Fruit fly (Drosophila melanogaster) whole organism, wandering third instar larva: Measurements from ENCODE around the gene MICU3.

ENCODE experiments used
- Abd-B ChIP-seq: fragments of >200 bp; optimal IDR thresholded peaks from 2 replicates; lab custom pipeline; 2017; ENCODE audit warnings: missing biosample characterization, missing genetic modification characterization
- CG32264 ChIP-seq: fragments of 200-800 bp; sonication (Bioruptor generic); optimal IDR thresholded peaks from 2 replicates; lab custom pipeline; 2016; ENCODE audit warnings: missing biosample characterization, missing genetic modification characterization
- CG9705 ChIP-seq: fragments of 200-800 bp; sonication (Bioruptor generic); optimal IDR thresholded peaks from 2 replicates; lab custom pipeline; 2018; ENCODE audit warnings: missing biosample characterization, mild to moderate bottlenecking, missing genetic modification characterization
- CrebA ChIP-seq: fragments of 200-800 bp; sonication (Bioruptor generic); optimal IDR thresholded peaks from 2 replicates; lab custom pipeline; 2016; ENCODE audit warnings: missing biosample characterization, mild to moderate bottlenecking, missing genetic modification characterization, borderline replicate concordance
- Dfd ChIP-seq: fragments of >200 bp; optimal IDR thresholded peaks from 2 replicates; lab custom pipeline; 2017; ENCODE audit warnings: missing biosample characterization, missing genetic modification characterization
- Dif ChIP-seq: fragments of 200-275, 200-300 bp; sonication (Bioruptor generic); optimal IDR thresholded peaks from 2 replicates; lab custom pipeline; 2018; ENCODE audit warnings: missing biosample characterization, missing genetic modification characterization; ENCODE audit not compliant: partially characterized antibody
- GATAd ChIP-seq: sonication (Bioruptor generic); optimal IDR thresholded peaks from 2 replicates; lab custom pipeline; 2016; ENCODE audit warnings: missing biosample characterization, missing genetic modification characterization
- HLH106 ChIP-seq: fragments of 200-800 bp; optimal IDR thresholded peaks from 3 replicates; lab custom pipeline; 2019; ENCODE audit warnings: missing biosample characterization, mild to moderate bottlenecking, missing genetic modification characterization, moderate library complexity
- Hnf4 ChIP-seq: fragments of 200-800 bp; sonication (Bioruptor generic); optimal IDR thresholded peaks from 2 replicates; lab custom pipeline; 2016; ENCODE audit warnings: missing biosample characterization, mild to moderate bottlenecking, missing genetic modification characterization
- Hr78 ChIP-seq: fragments of >200 bp; optimal IDR thresholded peaks from 2 replicates; lab custom pipeline; 2017; ENCODE audit warnings: missing biosample characterization, missing genetic modification characterization
- Hr83 ChIP-seq: fragments of 200-300 bp; sonication (Bioruptor generic); optimal IDR thresholded peaks from 2 replicates; lab custom pipeline; 2016; ENCODE audit warnings: missing biosample characterization, mild to moderate bottlenecking, missing genetic modification characterization, moderate library complexity; ENCODE audit not compliant: poor library complexity, severe bottlenecking
- Jra ChIP-seq: sonication (Bioruptor generic); optimal IDR thresholded peaks from 2 replicates; lab custom pipeline; 2016; ENCODE audit warnings: missing biosample characterization, missing genetic modification characterization
- Mio ChIP-seq: sonication (Bioruptor generic); optimal IDR thresholded peaks from 2 replicates; lab custom pipeline; 2016; ENCODE audit warnings: missing biosample characterization, missing genetic modification characterization
- Myc ChIP-seq: fragments of >200 bp; optimal IDR thresholded peaks from 2 replicates; lab custom pipeline; 2017
- N ChIP-seq: fragments of >200 bp; optimal IDR thresholded peaks from 2 replicates; lab custom pipeline; 2018; ENCODE audit warnings: missing biosample characterization, missing external identifiers, missing genetic modification characterization
- OdsH ChIP-seq: fragments of 200-800 bp; sonication (Bioruptor generic); optimal IDR thresholded peaks from 2 replicates; lab custom pipeline; 2016; ENCODE audit warnings: missing biosample characterization, mild to moderate bottlenecking, missing genetic modification characterization
- Rel ChIP-seq, 2 experiments: fragments of 200-800 bp; sonication (Bioruptor generic) in 1 of 2; optimal IDR thresholded peaks; 2 replicates in 1 of 2; 3 replicates in 1 of 2; lab custom pipeline; 2016 to 2019; ENCODE audit warnings: mild to moderate bottlenecking in 2 of 2, missing biosample characterization in 2 of 2, missing genetic modification characterization in 2 of 2, moderate library complexity in 1 of 2
- Sp1 ChIP-seq: fragments of 200-800 bp; sonication (Bioruptor generic); optimal IDR thresholded peaks from 3 replicates; lab custom pipeline; 2019; ENCODE audit warnings: missing biosample characterization, mild to moderate bottlenecking, missing genetic modification characterization, moderate library complexity
- Vsx2 ChIP-seq: fragments of 200-300, 225-300 bp; sonication (Bioruptor generic); optimal IDR thresholded peaks from 2 replicates; lab custom pipeline; 2018; ENCODE audit warnings: missing biosample characterization, missing genetic modification characterization; ENCODE audit not compliant: partially characterized antibody
- br ChIP-seq: fragments of 200-800 bp; sonication (Bioruptor generic); optimal IDR thresholded peaks from 2 replicates; lab custom pipeline; 2016; ENCODE audit warnings: missing biosample characterization, missing genetic modification characterization
- brk ChIP-seq: fragments of 200-800 bp; sonication (Bioruptor generic); optimal IDR thresholded peaks from 2 replicates; lab custom pipeline; 2016; ENCODE audit warnings: missing biosample characterization, mild to moderate bottlenecking, missing genetic modification characterization
- dl ChIP-seq, 2 experiments: fragments of 175-275, 200-275 bp in 1 of 2; fragments of 200-275 bp in 1 of 2; sonication (Bioruptor generic); optimal IDR thresholded peaks; lab custom pipeline; 2018; ENCODE audit warnings: mild to moderate bottlenecking in 2 of 2, missing biosample characterization in 2 of 2, missing genetic modification characterization in 2 of 2, moderate library complexity in 2 of 2; ENCODE audit not compliant: partially characterized antibody in 2 of 2, insufficient read depth in 1 of 2
- dmrt93B ChIP-seq: fragments of 200-800 bp; sonication (Bioruptor generic); optimal IDR thresholded peaks from 2 replicates; lab custom pipeline; 2018; ENCODE audit warnings: missing biosample characterization, mild to moderate bottlenecking, missing genetic modification characterization
- dsf ChIP-seq: sonication (Bioruptor generic); optimal IDR thresholded peaks from 2 replicates; lab custom pipeline; 2016; ENCODE audit warnings: missing biosample characterization, missing genetic modification characterization, borderline replicate concordance
- ey ChIP-seq: fragments of 200-800 bp; sonication (Bioruptor generic); optimal IDR thresholded peaks from 2 replicates; lab custom pipeline; 2016; ENCODE audit warnings: missing biosample characterization, missing genetic modification characterization
- foxo ChIP-seq, 2 experiments: fragments of 200-800 bp; sonication (Bioruptor generic); optimal IDR thresholded peaks; 2 replicates in 1 of 2; 3 replicates in 1 of 2; lab custom pipeline; 2016 to 2017; ENCODE audit warnings: missing biosample characterization in 2 of 2, missing genetic modification characterization in 2 of 2
- fru ChIP-seq: fragments of 200-800 bp; sonication (Bioruptor generic); optimal IDR thresholded peaks from 3 replicates; lab custom pipeline; 2016; ENCODE audit warnings: missing biosample characterization, mild to moderate bottlenecking, missing genetic modification characterization
- h ChIP-seq: fragments of 200-800 bp; sonication (Bioruptor generic); optimal IDR thresholded peaks from 3 replicates; lab custom pipeline; 2016; ENCODE audit warnings: missing biosample characterization, mild to moderate bottlenecking, missing genetic modification characterization
- jim ChIP-seq: fragments of 175-275, 200-325 bp; sonication (Bioruptor generic); optimal IDR thresholded peaks from 2 replicates; lab custom pipeline; 2016; ENCODE audit warnings: missing biosample characterization, mild to moderate bottlenecking, missing genetic modification characterization
- lola ChIP-seq: fragments of >200 bp; optimal IDR thresholded peaks from 2 replicates; lab custom pipeline; 2017; ENCODE audit warnings: missing biosample characterization, missing genetic modification characterization
- pan ChIP-seq: fragments of >200 bp; optimal IDR thresholded peaks from 2 replicates; lab custom pipeline; 2017
- psq ChIP-seq: fragments of 200-800 bp; sonication (Bioruptor generic); optimal IDR thresholded peaks from 3 replicates; lab custom pipeline; 2017; ENCODE audit warnings: missing biosample characterization, mild to moderate bottlenecking, missing genetic modification characterization, moderate library complexity
- rgr ChIP-seq: fragments of 200-800 bp; sonication (Bioruptor generic); optimal IDR thresholded peaks from 3 replicates; lab custom pipeline; 2016; ENCODE audit warnings: missing biosample characterization, mild to moderate bottlenecking, missing genetic modification characterization
- sage ChIP-seq: fragments of 200-800 bp; sonication (Bioruptor generic); optimal IDR thresholded peaks from 2 replicates; lab custom pipeline; 2016; ENCODE audit warnings: missing biosample characterization, mild to moderate bottlenecking, missing genetic modification characterization
- sv ChIP-seq: fragments of 200-800 bp; sonication (Bioruptor generic); optimal IDR thresholded peaks from 3 replicates; lab custom pipeline; 2016; ENCODE audit warnings: missing biosample characterization, missing genetic modification characterization
- tai ChIP-seq: sonication (Bioruptor generic); optimal IDR thresholded peaks from 2 replicates; lab custom pipeline; 2016; ENCODE audit warnings: missing biosample characterization, missing genetic modification characterization
- usp ChIP-seq: fragments of >200 bp; optimal IDR thresholded peaks from 2 replicates; lab custom pipeline; 2017; ENCODE audit warnings: missing biosample characterization, missing genetic modification characterization
- woc ChIP-seq: sonication (Bioruptor generic); optimal IDR thresholded peaks from 2 replicates; lab custom pipeline; 2016; ENCODE audit warnings: missing biosample characterization, mild to moderate bottlenecking, missing genetic modification characterization

The MICU3 gene

dm6 chr3R:19873102-19873737 is 26.1 kb downstream of the MICU3 start:
- TF ChIP-seq sage (GFP tag; lab: Kevin White, UChicago) (no peak), Hr83 (no peak), Dif (no peak), Mio (GFP tag; lab: Kevin White, UChicago) (no peak), Abd-B (GFP tag; lab: Kevin White, UChicago) (no peak)

- TF ChIP-seq usp (GFP tag; lab: Kevin White, UChicago) (no peak), pan (no peak), N (GFP tag; lab: Kevin White, UChicago) (no peak), Sp1 (GFP tag; lab: Kevin White, UChicago) (no peak), brk (no peak), fru (GFP tag; lab: Kevin White, UChicago) (peak; percentile 23), Dif (peak; percentile 74), CrebA (GFP tag; lab: Kevin White, UChicago) (no peak), CG32264 (no peak), jim (GFP tag; lab: Kevin White, UChicago) (no peak), Rel (GFP tag; optimal IDR thresholded peaks at IDR 0.05; lab: Kevin White, UChicago) (no peak), Rel (tag; optimal IDR thresholded peaks at IDR 0.05; lab: Kevin White, UChicago) (no peak), CG9705 (GFP tag; lab: Kevin White, UChicago) (no peak), GATAd (GFP tag; lab: Kevin White, UChicago) (no peak), Myc (lab: Kevin White, UChicago) (no peak), Hnf4 (GFP tag; lab: Kevin White, UChicago) (no peak), Mio (GFP tag; lab: Kevin White, UChicago) (no peak), psq (peak; percentile 82), Dfd (GFP tag; lab: Kevin White, UChicago) (no peak), lola (GFP tag; lab: Kevin White, UChicago) (no peak), dsf (no peak), sv (GFP tag; lab: Kevin White, UChicago) (no peak), rgr (no peak), HLH106 (tag; lab: Kevin White, UChicago) (no peak), Vsx2 (GFP tag; lab: Kevin White, UChicago) (no peak), h (GFP tag; lab: Kevin White, UChicago) (peak; percentile 60), Hr83 (peak; percentile 71), dl (GFP tag; optimal IDR thresholded peaks at IDR 0.05; lab: Kevin White, UChicago; ENCODE audit: insufficient read depth in 1 of 2, partially characterized antibody in 2 of 2) (peak in 1 of 2 experiments; percentile 83), sage (GFP tag; lab: Kevin White, UChicago) (no peak), foxo (GFP tag; optimal IDR thresholded peaks at IDR 0.05; lab: Kevin White, UChicago) (peak in 1 of 2 experiments; percentile 13), ey (no peak), tai (GFP tag; lab: Kevin White, UChicago) (no peak), Jra (no peak), dmrt93B (GFP tag; lab: Kevin White, UChicago) (no peak), woc (GFP tag; lab: Kevin White, UChicago) (no peak), br (peak; percentile 12), Abd-B (GFP tag; lab: Kevin White, UChicago) (no peak), Hr78 (GFP tag; lab: Kevin White, UChicago) (no peak), OdsH (no peak)
Observed at dm6 chr3R:19875118-19875887, 28.2 kb downstream of the MICU3 start, which contains the start of gene Mrp5. Mrp5 (minus strand) TSS chr3R:19875678.
